Worm (Caenorhabditis elegans) whole organism, L3 larva: ENCODE data around the gene B0496.1.

Experiments
- ceh-28 ChIP-seq: fragments of 150-350 bp; optimal IDR thresholded peaks from 2 replicates; lab custom pipeline; 2014; ENCODE audit warnings: missing biosample characterization, missing genetic modification reagents, missing genetic modification characterization
- ceh-82 ChIP-seq: fragments of 150-350 bp; optimal IDR thresholded peaks from 2 replicates; lab custom pipeline; 2014; ENCODE audit warnings: missing biosample characterization, missing genetic modification characterization
- elt-3 ChIP-seq, 3 experiments: fragments of 150-350 bp in 1 of 3; sonication (generic microtip) in 2 of 3; optimal IDR thresholded peaks; 2 replicates in 2 of 3; 4 replicates in 1 of 3; lab custom pipeline; 2014 to 2017; ENCODE audit warnings: missing biosample characterization in 3 of 3, missing genetic modification characterization in 3 of 3
- fkh-10 ChIP-seq: sonication (generic microtip); optimal IDR thresholded peaks from 2 replicates; lab custom pipeline; 2017; ENCODE audit warnings: missing biosample characterization, missing genetic modification reagents, missing genetic modification characterization
- fos-1 ChIP-seq: fragments of 150-350 bp; optimal IDR thresholded peaks from 2 replicates; lab custom pipeline; 2014; ENCODE audit warnings: missing biosample characterization, missing genetic modification characterization
- nhr-23 ChIP-seq: fragments of 150-350 bp; optimal IDR thresholded peaks from 2 replicates; lab custom pipeline; 2014; ENCODE audit warnings: missing biosample characterization, missing genetic modification reagents, missing genetic modification characterization
- pqm-1 ChIP-seq: fragments of 150-350 bp; optimal IDR thresholded peaks from 2 replicates; lab custom pipeline; 2017; ENCODE audit warnings: missing biosample characterization, missing genetic modification characterization, inconsistent platforms
- snpc-4 ChIP-seq: fragments of 150-350 bp; optimal IDR thresholded peaks from 2 replicates; lab custom pipeline; 2014; ENCODE audit warnings: missing biosample characterization, missing genetic modification characterization
- zag-1 ChIP-seq: fragments of 150-350 bp; optimal IDR thresholded peaks from 2 replicates; lab custom pipeline; 2014; ENCODE audit warnings: missing biosample characterization, missing genetic modification characterization

ce11 chrIV:7465857-7466256 is 19.8 kb downstream of the B0496.1 start, which contains the start of gene F13B6.3:
- TF ChIP-seq zag-1 (tag; lab: Kevin White, UChicago) (no peak), ceh-82 (tag; lab: Kevin White, UChicago) (no peak), elt-3 (tag; optimal IDR thresholded peaks at IDR 0.05; lab: Kevin White, UChicago) (no peak), nhr-23 (tag; lab: Kevin White, UChicago) (no peak), fkh-10 (GFP tag; lab: Kevin White, UChicago) (no peak), ceh-28 (tag; lab: Kevin White, UChicago) (no peak), fos-1 (tag; lab: Kevin White, UChicago) (no peak), snpc-4 (no peak), pqm-1 (tag; lab: Kevin White, UChicago) (no peak)
